Fruit fly (Drosophila melanogaster): ENCODE data around the gene mkg-p.

mkg-p gene

DNA sequence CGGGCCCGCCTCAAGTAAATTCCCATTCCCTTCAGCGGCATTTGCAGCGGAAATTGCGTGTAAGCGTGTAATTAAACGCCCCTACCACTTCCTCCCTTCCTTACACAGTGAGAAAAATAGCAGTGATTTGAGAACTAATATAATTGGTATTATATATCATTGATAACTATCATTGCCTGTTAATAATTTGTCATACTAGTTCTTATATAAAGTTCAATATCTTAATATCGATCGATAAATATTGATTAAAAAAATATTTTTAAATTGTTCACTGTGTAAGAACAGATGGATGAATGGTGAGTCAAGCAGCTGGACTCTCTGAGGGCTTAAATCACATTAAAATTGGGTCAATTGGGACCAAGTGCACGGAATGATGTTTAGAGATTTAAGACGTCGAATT lies 40.0 kb upstream of the mkg-p start (continued):
- TF ChIP-seq CG7368 (GFP tag; optimal IDR thresholded peaks at IDR 0.05) (no peak), salr (GFP tag; optimal IDR thresholded peaks at IDR 0.05) (no peak), CG3032 (tag; optimal IDR thresholded peaks at IDR 0.05) (peak; percentile 47), CG9139 (GFP tag; optimal IDR thresholded peaks at IDR 0.05) (no peak), Ets96B (tag; optimal IDR thresholded peaks at IDR 0.05) (peak; percentile 50), Lpt (GFP tag; optimal IDR thresholded peaks at IDR 0.05) (no peak), Met (GFP tag; optimal IDR thresholded peaks at IDR 0.05) (peak; percentile 25), lz (GFP tag; optimal IDR thresholded peaks at IDR 0.05) (no peak), fd59A (GFP tag; optimal IDR thresholded peaks at IDR 0.05) (peak; percentile 5), CG10631 (GFP tag; optimal IDR thresholded peaks at IDR 0.05) (no peak), Eip75B (GFP tag; optimal IDR thresholded peaks at IDR 0.05) (peak; percentile 39), CG8119 (GFP tag; IDR thresholded peaks at IDR 0.05) (no peak), fd85E (GFP tag; optimal IDR thresholded peaks at IDR 0.05) (no peak), pdm3 (GFP tag; optimal IDR thresholded peaks at IDR 0.05) (no peak), CG6163 (GFP tag; IDR thresholded peaks at IDR 0.05) (no peak), Gug (GFP tag; IDR thresholded peaks at IDR 0.05) (no peak), fkh (GFP tag; optimal IDR thresholded peaks at IDR 0.05) (peak; percentile 44), CG6854 (GFP tag; optimal IDR thresholded peaks at IDR 0.05) (no peak), CG6808 (GFP tag; optimal IDR thresholded peaks at IDR 0.05) (peak; percentile 12), topi (GFP tag; optimal IDR thresholded peaks at IDR 0.05) (peak; percentile 29), spab (GFP tag; optimal IDR thresholded peaks at IDR 0.05) (peak; percentile 33), Hr39 (GFP tag; optimal IDR thresholded peaks at IDR 0.05) (no peak), CG6792 (GFP tag; optimal IDR thresholded peaks at IDR 0.05) (no peak), ss (GFP tag; optimal IDR thresholded peaks at IDR 0.05) (peak; percentile 10 to 87), CG31627 (GFP tag; optimal IDR thresholded peaks at IDR 0.05) (no peak), Blimp-1 (GFP tag; optimal IDR thresholded peaks at IDR 0.05) (no peak), svp (GFP tag) (peak; percentile 63), Smox (GFP tag; optimal IDR thresholded peaks at IDR 0.05) (no peak), acj6 (GFP tag; optimal IDR thresholded peaks at IDR 0.05) (peak; percentile 16), net (GFP tag; optimal IDR thresholded peaks at IDR 0.05) (no peak), CG15336 (GFP tag; IDR thresholded peaks at IDR 0.05) (peak; percentile 39; the same call in 1 of the 2 replicates), CG32006 (GFP tag; optimal IDR thresholded peaks at IDR 0.05) (no peak), CG3919 (GFP tag; optimal IDR thresholded peaks at IDR 0.05) (peak; percentile 59)

DNA sequence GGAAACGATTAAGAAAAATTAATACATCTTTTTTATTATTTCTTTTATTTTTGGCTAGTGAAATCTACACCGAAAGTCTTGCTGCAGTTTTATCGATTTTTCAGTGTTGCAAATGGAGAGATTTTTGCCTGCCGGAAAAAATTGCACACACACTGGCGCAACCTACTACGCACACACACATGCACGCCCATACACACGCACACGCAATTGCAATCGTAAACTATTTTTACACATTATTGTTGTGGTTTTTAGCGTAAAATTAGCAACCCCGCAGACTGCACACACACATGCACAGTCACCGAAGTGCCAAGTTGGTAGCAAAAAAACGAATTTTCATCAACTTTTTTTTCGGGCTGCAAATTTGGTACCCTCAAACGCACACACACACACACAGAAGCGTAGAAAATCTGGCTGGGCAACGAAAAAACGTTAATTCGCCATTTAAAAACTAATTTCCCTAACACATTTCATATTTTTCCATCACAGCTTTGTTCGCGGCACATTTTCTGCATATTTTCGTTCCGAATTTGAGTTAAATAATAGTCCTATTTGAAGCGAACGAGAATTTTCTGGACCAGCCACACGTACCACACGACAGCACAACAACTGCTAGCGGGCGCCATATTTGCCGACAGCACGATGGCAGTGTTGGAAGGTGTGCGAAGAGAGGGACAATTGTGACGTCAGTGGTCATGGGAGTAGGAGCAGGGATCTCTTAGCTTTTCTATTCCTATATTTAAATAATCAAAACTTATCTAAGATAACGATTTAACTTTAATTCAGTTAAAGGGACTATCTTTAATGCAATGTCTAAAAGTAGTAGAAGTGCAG lies 36.9 kb upstream of the mkg-p start, which contains the start of gene Unr:
TSS of gene Unr (minus strand) at position 637 of the 831 bp plus-strand sequence.
- TF ChIP-seq CG1621 (tag; optimal IDR thresholded peaks at IDR 0.05) (peak; percentile 54), lz (GFP tag; optimal IDR thresholded peaks at IDR 0.05) (peak; percentile 84), dac (GFP tag; optimal IDR thresholded peaks at IDR 0.05) (peak; percentile 22), achi (GFP tag; optimal IDR thresholded peaks at IDR 0.05) (peak; percentile 75), net (GFP tag; optimal IDR thresholded peaks at IDR 0.05) (peak; percentile 83), Sox15 (GFP tag; optimal IDR thresholded peaks at IDR 0.05) (peak; percentile 48), CG11294 (GFP tag; IDR thresholded peaks at IDR 0.05) (peak; percentile 68), ss (GFP tag; optimal IDR thresholded peaks at IDR 0.05) (peak; percentile 32 to 68), CG15336 (GFP tag; IDR thresholded peaks at IDR 0.05) (peak; percentile 78), cyc (GFP tag; optimal IDR thresholded peaks at IDR 0.05) (peak; percentile 66), topi (GFP tag; optimal IDR thresholded peaks at IDR 0.05) (peak; percentile 77), Blimp-1 (GFP tag; optimal IDR thresholded peaks at IDR 0.05) (no peak), Gug (GFP tag; IDR thresholded peaks at IDR 0.05) (peak; percentile 88), CG6854 (GFP tag; optimal IDR thresholded peaks at IDR 0.05) (peak; percentile 34), CG16779 (tag; optimal IDR thresholded peaks at IDR 0.05) (no peak), Sox102F (GFP tag; optimal IDR thresholded peaks at IDR 0.05) (peak; percentile 78), eg (GFP tag; IDR thresholded peaks at IDR 0.05) (peak; percentile 91), CG11902 (GFP tag; optimal IDR thresholded peaks at IDR 0.05) (peak; percentile 51), CG11762 (GFP tag; optimal IDR thresholded peaks at IDR 0.05; ENCODE audit: insufficient read depth) (peak; percentile 47), Met (GFP tag; optimal IDR thresholded peaks at IDR 0.05) (peak; percentile 83), CG6276 (GFP tag; optimal IDR thresholded peaks at IDR 0.05) (no peak), esn (GFP tag; optimal IDR thresholded peaks at IDR 0.05) (peak; percentile 86), CG6808 (GFP tag; optimal IDR thresholded peaks at IDR 0.05) (peak; percentile 2), fkh (GFP tag; optimal IDR thresholded peaks at IDR 0.05) (peak; percentile 49), acj6 (GFP tag; optimal IDR thresholded peaks at IDR 0.05) (peak; percentile 81), Eip93F (GFP tag; optimal IDR thresholded peaks at IDR 0.05) (no peak), CG10631 (GFP tag; optimal IDR thresholded peaks at IDR 0.05) (peak; percentile 77), CG34406 (GFP tag; optimal IDR thresholded peaks at IDR 0.05) (peak; percentile 62), salr (GFP tag; optimal IDR thresholded peaks at IDR 0.05) (peak; percentile 32 to 38)
